Worm (Caenorhabditis elegans) whole organism, L4 larva: Measurements from ENCODE around the gene nsy-7.

Experiments used
- T20F7.1 ChIP-seq: fragments of 200-800 bp; sonication (Bioruptor generic); optimal IDR thresholded peaks from 2 replicates; lab custom pipeline; 2018; ENCODE audit warnings: mild to moderate bottlenecking, missing genetic modification characterization, missing compliant biosample characterization
- Y105C5A.15 ChIP-seq: fragments of 200-800 bp; sonication (Bioruptor generic); IDR thresholded peaks from 2 replicates; pipeline ENCODE4 v1.3.6; 2022; ENCODE audit warnings: missing genetic modification characterization, missing compliant biosample characterization
- cey-2 ChIP-seq: sonication (generic microtip); optimal IDR thresholded peaks from 3 replicates; lab custom pipeline; 2017; ENCODE audit warnings: missing genetic modification characterization, mild to moderate bottlenecking, missing compliant biosample characterization, antibody characterized with exemption, borderline replicate concordance; ENCODE audit not compliant: insufficient read depth
- duxl-1 ChIP-seq: sonication (generic microtip); optimal IDR thresholded peaks from 2 replicates; lab custom pipeline; 2016; ENCODE audit warnings: mild to moderate bottlenecking, missing genetic modification characterization, moderate library complexity, missing compliant biosample characterization; ENCODE audit not compliant: poor library complexity
- lir-3 ChIP-seq: sonication (generic microtip); optimal IDR thresholded peaks from 2 replicates; lab custom pipeline; 2016; ENCODE audit warnings: mild to moderate bottlenecking, missing genetic modification characterization, missing compliant biosample characterization
- lsy-2 ChIP-seq, 2 experiments: fragments of 150-350 bp in 1 of 2; sonication (generic microtip) in 1 of 2; optimal IDR thresholded peaks; 2 replicates each; lab custom pipeline; 2014 to 2017; ENCODE audit warnings: missing biosample characterization in 2 of 2, missing genetic modification characterization in 2 of 2
- nhr-10 ChIP-seq: fragments of 150-350 bp; optimal IDR thresholded peaks from 2 replicates; lab custom pipeline; 2014; ENCODE audit warnings: missing biosample characterization, missing genetic modification characterization
- nhr-237 ChIP-seq: sonication (generic microtip); optimal IDR thresholded peaks from 2 replicates; lab custom pipeline; 2017; ENCODE audit warnings: missing biosample characterization, missing genetic modification characterization
- nhr-77 ChIP-seq: fragments of 150-350 bp; optimal IDR thresholded peaks from 2 replicates; lab custom pipeline; 2014; ENCODE audit warnings: missing biosample characterization, missing genetic modification characterization
- pha-4 ChIP-seq, 2 experiments: fragments of 150-350 bp in 1 of 2; fragments of 200-800 bp in 1 of 2; sonication (Bioruptor generic) in 1 of 2; IDR thresholded peaks in 1 of 2; optimal IDR thresholded peaks in 1 of 2; 2 replicates each; pipeline versions ENCODE4 v1.3.6 to Lab custom; 2014 to 2022; ENCODE audit warnings: missing genetic modification characterization in 2 of 2, missing genetic modification reagents in 2 of 2, missing biosample characterization in 1 of 2, missing compliant biosample characterization in 1 of 2
- skn-1 ChIP-seq: fragments of 150-350 bp; optimal IDR thresholded peaks from 2 replicates; lab custom pipeline; 2014; ENCODE audit warnings: missing biosample characterization, missing genetic modification characterization
- unc-62 ChIP-seq, 3 experiments: fragments of 150-350 bp in 1 of 3; sonication (generic microtip); optimal IDR thresholded peaks in 2 of 3; peaks in 1 of 3; 1 replicate in 1 of 3; 2 replicates in 2 of 3; lab custom pipeline; 2014 to 2017; ENCODE audit warnings: missing biosample characterization in 3 of 3, missing genetic modification characterization in 3 of 3, missing genetic modification reagents in 3 of 3, missing genotype in 1 of 3

DNA sequence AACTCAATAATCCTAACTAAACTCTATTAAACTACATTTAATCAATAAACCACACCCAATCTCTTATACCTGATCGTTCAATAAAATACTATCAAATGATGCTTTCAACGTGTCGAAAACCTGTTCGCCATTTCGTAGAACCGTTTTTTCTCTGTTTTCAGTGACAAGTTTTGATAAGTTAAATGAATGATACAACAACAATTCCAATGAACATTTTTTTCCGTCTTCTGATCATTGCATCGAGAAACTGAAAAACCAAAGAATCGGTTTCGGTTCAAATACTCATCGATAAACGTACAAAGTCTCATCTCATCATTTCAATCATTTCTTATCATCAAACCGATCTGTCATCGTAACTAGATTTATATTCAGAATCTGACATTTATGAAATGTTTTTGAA, 16.7 kb upstream of the nsy-7 start:
- TF ChIP-seq unc-62 (GFP tag; optimal IDR thresholded peaks at IDR 0.05 in 1 of 2; lab: Kevin White, UChicago) (peak in 1 of 2 experiments; percentile 81), unc-62 (tag; optimal IDR thresholded peaks at IDR 0.05; lab: Kevin White, UChicago) (no peak), skn-1 (tag; lab: Kevin White, UChicago) (no peak), nhr-10 (tag; lab: Kevin White, UChicago) (no peak), cey-2 (tag; lab: Kevin White, UChicago) (no peak), lir-3 (tag; lab: Kevin White, UChicago) (no peak), lsy-2 (tag; optimal IDR thresholded peaks at IDR 0.05; lab: Kevin White, UChicago) (no peak), duxl-1 (tag; lab: Kevin White, UChicago) (no peak), T20F7.1 (GFP tag; lab: Kevin White, UChicago) (no peak), Y105C5A.15 (GFP tag; lab: Robert Waterston, UW) (no peak), nhr-237 (tag; lab: Kevin White, UChicago) (no peak), nhr-77 (tag; lab: Kevin White, UChicago) (no peak), pha-4 (GFP tag; IDR thresholded peaks at IDR 0.05; lab: Robert Waterston, UW) (no peak), pha-4 (tag; optimal IDR thresholded peaks at IDR 0.05; lab: Kevin White, UChicago) (no peak)
